Worm (Caenorhabditis elegans) whole organism, mixed stage, embryonic: Measurements from ENCODE around the gene nac-3.

Source experiments
- mab-5 ChIP-seq: fragments of 150-350 bp; optimal IDR thresholded peaks from 2 replicates; lab custom pipeline; 2014; ENCODE audit warnings: missing biosample characterization, missing genetic modification characterization
- mep-1 ChIP-seq: fragments of 150-350 bp; optimal IDR thresholded peaks from 2 replicates; lab custom pipeline; 2017; ENCODE audit warnings: missing biosample characterization, missing genetic modification reagents, missing genetic modification characterization, inconsistent platforms
- unc-62 ChIP-seq: fragments of 150-350 bp; optimal IDR thresholded peaks from 2 replicates; lab custom pipeline; 2014; ENCODE audit warnings: missing biosample characterization, missing genetic modification reagents, missing genetic modification characterization

ce11 chrIII:10186160-10186559, 33.6 kb downstream of the nac-3 start, which contains the start of gene unc-47:
- no peak for TF ChIP-seq mab-5 (tag; lab: Kevin White, UChicago)
- no peak for TF ChIP-seq unc-62 (GFP tag; lab: Kevin White, UChicago)
- no peak for TF ChIP-seq mep-1 (tag; lab: Kevin White, UChicago)
